Fruit fly (Drosophila melanogaster): Measurements from ENCODE around the gene strat.

Gene strat

DNA sequence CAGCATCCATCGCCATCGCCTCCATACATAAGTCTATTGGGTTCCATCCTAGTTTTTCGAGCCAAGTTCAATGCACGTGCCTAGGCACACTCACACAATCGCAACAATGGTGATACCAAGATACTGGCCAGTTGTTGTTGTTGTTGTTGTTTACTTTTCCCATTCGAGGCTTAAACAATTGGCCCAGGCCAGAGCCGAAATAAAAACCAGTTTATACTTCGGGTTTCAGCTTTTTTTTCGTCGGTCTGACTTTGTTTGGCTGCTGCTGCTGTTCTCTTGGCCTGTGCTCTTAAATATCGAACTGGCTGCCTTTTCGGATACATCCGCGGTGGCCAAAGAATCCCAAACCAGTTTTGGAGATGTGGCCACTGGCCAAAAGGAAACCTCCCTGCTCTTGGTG, 39.9 kb upstream of the strat start (continued):
- no peak for TF ChIP-seq ase (GFP tag; IDR thresholded peaks at IDR 0.05)
- TF ChIP-seq HLHmδ (GFP tag; optimal IDR thresholded peaks at IDR 0.05): peak; percentile 25
- TF ChIP-seq D19B (GFP tag; optimal IDR thresholded peaks at IDR 0.05): no peak
- TF ChIP-seq CG3163 (GFP tag; optimal IDR thresholded peaks at IDR 0.05): peak; percentile 87
- TF ChIP-seq dm (GFP tag; optimal IDR thresholded peaks at IDR 0.05): no peak
- no peak for TF ChIP-seq sisA (GFP tag; IDR thresholded peaks at IDR 0.05)
- no peak for TF ChIP-seq Sry-β (GFP tag; optimal IDR thresholded peaks at IDR 0.05)
- TF ChIP-seq bcd (GFP tag; optimal IDR thresholded peaks at IDR 0.05): no peak
- peak; percentile 2 for TF ChIP-seq abd-A (tag; optimal IDR thresholded peaks at IDR 0.05)
- no peak for TF ChIP-seq CG10209 (GFP tag; optimal IDR thresholded peaks at IDR 0.05)
- TF ChIP-seq cas (GFP tag; IDR thresholded peaks at IDR 0.05): no peak
- no peak for TF ChIP-seq luna (GFP tag; optimal IDR thresholded peaks at IDR 0.05)
- peak; percentile 44 for TF ChIP-seq CG12769 (tag; optimal IDR thresholded peaks at IDR 0.05)
- no peak for TF ChIP-seq Sry-δ (GFP tag; optimal IDR thresholded peaks at IDR 0.05)
- no peak for TF ChIP-seq eve (GFP tag; optimal IDR thresholded peaks at IDR 0.05)
- peak; percentile 84 for TF ChIP-seq Deaf1 (tag; optimal IDR thresholded peaks at IDR 0.05)
- no peak for TF ChIP-seq prd (optimal IDR thresholded peaks at IDR 0.05)
- no peak for TF ChIP-seq prd (GFP tag; IDR thresholded peaks at IDR 0.05)
- TF ChIP-seq CG3847 (GFP tag; IDR thresholded peaks at IDR 0.05): no peak
- no peak for TF ChIP-seq CG1603 (tag; optimal IDR thresholded peaks at IDR 0.05)
- no peak for TF ChIP-seq CG12391 (tag; optimal IDR thresholded peaks at IDR 0.05)
- TF ChIP-seq CG9932 (GFP tag; IDR thresholded peaks at IDR 0.05): no peak
- TF ChIP-seq ems (GFP tag; optimal IDR thresholded peaks at IDR 0.05): no peak
- TF ChIP-seq repo (GFP tag; optimal IDR thresholded peaks at IDR 0.05): no peak
- TF ChIP-seq Lhr (GFP tag; optimal IDR thresholded peaks at IDR 0.05): no peak
- no peak for TF ChIP-seq Nf-YA (GFP tag; IDR thresholded peaks at IDR 0.05)
- TF ChIP-seq CG2889 (GFP tag; IDR thresholded peaks at IDR 0.05): no peak
- TF ChIP-seq lbe (GFP tag; optimal IDR thresholded peaks at IDR 0.05): peak; percentile 21
- no peak for TF ChIP-seq CG12299 (tag; optimal IDR thresholded peaks at IDR 0.05)
- no peak for TF ChIP-seq CG10274 (GFP tag; optimal IDR thresholded peaks at IDR 0.05)
- no peak for TF ChIP-seq Dp (GFP tag; optimal IDR thresholded peaks at IDR 0.05)
- TF ChIP-seq mirr (GFP tag; optimal IDR thresholded peaks at IDR 0.05): no peak
- TF ChIP-seq tio (GFP tag; optimal IDR thresholded peaks at IDR 0.05): no peak
- no peak for TF ChIP-seq ac (GFP tag; optimal IDR thresholded peaks at IDR 0.05)
- peak; percentile 93 for TF ChIP-seq CG4360 (GFP tag; IDR thresholded peaks at IDR 0.05)
- TF ChIP-seq chn (GFP tag; optimal IDR thresholded peaks at IDR 0.05): no peak
- TF ChIP-seq Bgb (GFP tag; IDR thresholded peaks at IDR 0.05; ENCODE audit: partially characterized antibody): no peak
- TF ChIP-seq lov (optimal IDR thresholded peaks at IDR 0.05): no peak
- no peak for TF ChIP-seq lov (GFP tag; IDR thresholded peaks at IDR 0.05)
- TF ChIP-seq CG6689 (GFP tag; IDR thresholded peaks at IDR 0.05): no peak
- TF ChIP-seq Abd-B (GFP tag; optimal IDR thresholded peaks at IDR 0.05): no peak
- peak; percentile 59 for TF ChIP-seq cg (GFP tag; optimal IDR thresholded peaks at IDR 0.05)
- TF ChIP-seq CG18476 (GFP tag; optimal IDR thresholded peaks at IDR 0.05): no peak
- TF ChIP-seq Fer1 (GFP tag; optimal IDR thresholded peaks at IDR 0.05): no peak
- no peak for TF ChIP-seq NK7.1 (GFP tag; optimal IDR thresholded peaks at IDR 0.05)
- peak; percentile 23 for TF ChIP-seq D (optimal IDR thresholded peaks at IDR 0.05)
- TF ChIP-seq D (GFP tag; optimal IDR thresholded peaks at IDR 0.05): no peak
- no peak for TF ChIP-seq E2f1 (GFP tag; IDR thresholded peaks at IDR 0.05)
- no peak for TF ChIP-seq GATAe (GFP tag; conservative IDR thresholded peaks at IDR 0.05)
- no peak for TF ChIP-seq Kr (GFP tag; optimal IDR thresholded peaks at IDR 0.05)
- TF ChIP-seq CG18619 (GFP tag; optimal IDR thresholded peaks at IDR 0.05): no peak
- no peak for TF ChIP-seq Mrtf (GFP tag; IDR thresholded peaks at IDR 0.05)
- no peak for TF ChIP-seq Blimp-1 (GFP tag; optimal IDR thresholded peaks at IDR 0.05)

All from whole organism, embryonic.